Fruit fly (Drosophila melanogaster): ENCODE results near the gene Cka.
A peak's percentile ranks its signal among the peaks of the same experiment; 100 is the strongest.

Cka gene

dm6 chr2L:8034734-8035133, 4.2 kb downstream of the Cka start:
- TF ChIP-seq CG14711 (tag; optimal IDR thresholded peaks at IDR 0.05) (peak; percentile 53), bab1 (GFP tag; optimal IDR thresholded peaks at IDR 0.05) (peak; percentile 6), Crg-1 (GFP tag; optimal IDR thresholded peaks at IDR 0.05) (no peak), ovo (GFP tag; optimal IDR thresholded peaks at IDR 0.05) (no peak), pad (GFP tag; optimal IDR thresholded peaks at IDR 0.05) (peak; percentile 51), CG11617 (GFP tag; optimal IDR thresholded peaks at IDR 0.05) (peak; percentile 44), kay (GFP tag; ENCODE audit: borderline replicate concordance) (no peak), tj (GFP tag; optimal IDR thresholded peaks at IDR 0.05) (peak; percentile 30), CG12768 (GFP tag; optimal IDR thresholded peaks at IDR 0.05) (peak; percentile 44), CG5204 (GFP tag; optimal IDR thresholded peaks at IDR 0.05) (no peak), Clk (GFP tag; optimal IDR thresholded peaks at IDR 0.05) (peak; percentile 25), toe (GFP tag; optimal IDR thresholded peaks at IDR 0.05) (no peak), cic (GFP tag; optimal IDR thresholded peaks at IDR 0.05) (no peak), cnc (optimal IDR thresholded peaks at IDR 0.05) (peak in 1 of 2 experiments; percentile 14), Hr96 (GFP tag; optimal IDR thresholded peaks at IDR 0.05) (no peak), CG7101 (tag; optimal IDR thresholded peaks at IDR 0.05) (peak; percentile 58), Mnt (GFP tag; optimal IDR thresholded peaks at IDR 0.05) (peak; percentile 5), CG33017 (tag; optimal IDR thresholded peaks at IDR 0.05) (peak; percentile 75), CG7045 (GFP tag; optimal IDR thresholded peaks at IDR 0.05) (peak; percentile 69), CG1620 (GFP tag; optimal IDR thresholded peaks at IDR 0.05) (no peak)

dm6 chr2L:8039688-8040087, 9.2 kb downstream of the Cka start, which contains the start of gene CG7367:
Gene CG7367, minus strand, starts transcription at chr2L:8039788.
- TF ChIP-seq Crg-1 (GFP tag; optimal IDR thresholded peaks at IDR 0.05) (no peak), Clk (GFP tag; optimal IDR thresholded peaks at IDR 0.05) (no peak), Mnt (GFP tag; optimal IDR thresholded peaks at IDR 0.05) (no peak), pad (GFP tag; optimal IDR thresholded peaks at IDR 0.05) (no peak), kay (GFP tag; ENCODE audit: borderline replicate concordance) (no peak), CG7101 (tag; optimal IDR thresholded peaks at IDR 0.05) (no peak), CG5204 (GFP tag; optimal IDR thresholded peaks at IDR 0.05) (no peak), CG33017 (tag; optimal IDR thresholded peaks at IDR 0.05) (no peak)

DNA sequence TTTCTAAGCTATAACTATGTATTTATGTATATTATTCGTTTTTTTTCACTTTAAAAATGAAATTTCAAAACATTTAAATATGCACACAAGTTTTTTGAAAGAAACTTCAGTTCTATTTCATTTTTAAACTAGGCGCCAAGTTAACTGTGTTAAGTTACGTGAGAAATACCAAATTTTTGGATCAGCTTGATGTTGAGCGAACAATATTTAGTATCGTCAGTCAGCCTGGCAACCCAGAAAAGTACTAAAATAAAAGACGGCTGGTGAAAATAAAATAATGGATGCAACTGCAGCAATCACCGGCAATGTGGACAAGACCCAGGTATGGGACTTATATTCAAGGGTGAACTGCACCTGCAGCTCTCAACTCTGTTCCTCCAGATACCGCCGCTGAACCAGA, 10.4 kb downstream of the Cka start, which contains the start of gene CCDC53:
Gene CCDC53 (plus strand): TSS at position 235 of the 400 bp plus-strand sequence.
- TF ChIP-seq cic (GFP tag; optimal IDR thresholded peaks at IDR 0.05) (no peak), CG7045 (GFP tag; optimal IDR thresholded peaks at IDR 0.05) (no peak), ovo (GFP tag; optimal IDR thresholded peaks at IDR 0.05) (no peak), CG12768 (GFP tag; optimal IDR thresholded peaks at IDR 0.05) (no peak), CG7101 (tag; optimal IDR thresholded peaks at IDR 0.05) (no peak), CG14711 (tag; optimal IDR thresholded peaks at IDR 0.05) (peak; percentile 98), tj (GFP tag; optimal IDR thresholded peaks at IDR 0.05) (no peak), CG11617 (GFP tag; optimal IDR thresholded peaks at IDR 0.05) (no peak), CG5204 (GFP tag; optimal IDR thresholded peaks at IDR 0.05) (no peak), Clk (GFP tag; optimal IDR thresholded peaks at IDR 0.05) (no peak), bab1 (GFP tag; optimal IDR thresholded peaks at IDR 0.05) (peak; percentile 33), pad (GFP tag; optimal IDR thresholded peaks at IDR 0.05) (no peak), Crg-1 (GFP tag; optimal IDR thresholded peaks at IDR 0.05) (no peak)

- TF ChIP-seq pad (GFP tag; optimal IDR thresholded peaks at IDR 0.05): no peak
- no peak for TF ChIP-seq CG7045 (GFP tag; optimal IDR thresholded peaks at IDR 0.05)
- TF ChIP-seq ovo (GFP tag; optimal IDR thresholded peaks at IDR 0.05): peak; percentile 41
- TF ChIP-seq cnc (optimal IDR thresholded peaks at IDR 0.05): no peak
- TF ChIP-seq CG33017 (tag; optimal IDR thresholded peaks at IDR 0.05): peak; percentile 40
- no peak for TF ChIP-seq cic (GFP tag; optimal IDR thresholded peaks at IDR 0.05)
- TF ChIP-seq CG14711 (tag; optimal IDR thresholded peaks at IDR 0.05): peak; percentile 40
- peak; percentile 65 for TF ChIP-seq CG11617 (GFP tag; optimal IDR thresholded peaks at IDR 0.05)
- TF ChIP-seq CG5204 (GFP tag; optimal IDR thresholded peaks at IDR 0.05): no peak
- TF ChIP-seq Crg-1 (GFP tag; optimal IDR thresholded peaks at IDR 0.05): peak; percentile 35
- peak; percentile 1 for TF ChIP-seq tj (GFP tag; optimal IDR thresholded peaks at IDR 0.05)
- peak; percentile 71 for TF ChIP-seq bab1 (GFP tag; optimal IDR thresholded peaks at IDR 0.05)
- TF ChIP-seq CG1620 (GFP tag; optimal IDR thresholded peaks at IDR 0.05): peak; percentile 70
- no peak for TF ChIP-seq kay (GFP tag; ENCODE audit: borderline replicate concordance)
- peak; percentile 7 for TF ChIP-seq Mnt (GFP tag; optimal IDR thresholded peaks at IDR 0.05)
- TF ChIP-seq CG7101 (tag; optimal IDR thresholded peaks at IDR 0.05): peak; percentile 75
Measured at dm6 chr2L:8042645-8043281, 12.2 kb downstream of the Cka start, which contains the start of gene RpL36A. Gene RpL36A, minus strand, starts transcription at chr2L:8042909.

DNA sequence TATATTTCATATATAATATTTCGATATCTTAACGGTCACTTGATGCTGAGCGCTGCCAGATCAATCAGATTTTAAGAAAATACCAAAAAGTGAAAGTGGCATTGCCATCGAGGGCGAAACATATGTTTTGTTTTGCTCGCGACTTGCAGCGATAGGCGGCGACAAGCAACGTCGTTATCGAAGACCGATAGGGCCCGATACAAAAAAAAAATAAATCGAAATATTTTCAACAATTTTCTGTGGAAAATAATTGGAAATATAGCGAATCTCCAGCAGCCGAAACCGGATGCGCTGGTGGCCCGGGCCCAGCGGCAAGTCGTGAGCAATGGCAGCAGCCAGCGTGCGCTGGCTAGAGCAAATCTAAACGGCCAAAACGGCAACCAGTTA, 12.8 kb downstream of the Cka start, which contains the start of gene Megf8:
Gene Megf8 (plus strand): TSS at position 190 of the 387 bp plus-strand sequence.
- TF ChIP-seq CG33017 (tag; optimal IDR thresholded peaks at IDR 0.05) (no peak), CG11617 (GFP tag; optimal IDR thresholded peaks at IDR 0.05) (no peak), CG12768 (GFP tag; optimal IDR thresholded peaks at IDR 0.05) (no peak), CG5204 (GFP tag; optimal IDR thresholded peaks at IDR 0.05) (no peak), CG14711 (tag; optimal IDR thresholded peaks at IDR 0.05) (no peak), tj (GFP tag; optimal IDR thresholded peaks at IDR 0.05) (no peak), ovo (GFP tag; optimal IDR thresholded peaks at IDR 0.05) (no peak), bab1 (GFP tag; optimal IDR thresholded peaks at IDR 0.05) (no peak), CG7045 (GFP tag; optimal IDR thresholded peaks at IDR 0.05) (no peak), Hr96 (GFP tag; optimal IDR thresholded peaks at IDR 0.05) (no peak), Crg-1 (GFP tag; optimal IDR thresholded peaks at IDR 0.05) (no peak), kay (GFP tag; ENCODE audit: borderline replicate concordance) (no peak), Mnt (GFP tag; optimal IDR thresholded peaks at IDR 0.05) (no peak), toe (GFP tag; optimal IDR thresholded peaks at IDR 0.05) (no peak), CG1620 (GFP tag; optimal IDR thresholded peaks at IDR 0.05) (no peak), pad (GFP tag; optimal IDR thresholded peaks at IDR 0.05) (no peak), cic (GFP tag; optimal IDR thresholded peaks at IDR 0.05) (no peak)
